Worm (Caenorhabditis elegans): ENCODE measurements around the gene Y57A10C.9.

Y57A10C.9 gene

ce11 chrII:12387980-12388379 lies 50.4 kb downstream of the Y57A10C.9 start, which contains the start of gene sre-41:
TSS of gene sre-41 (plus strand) at chrII:12388280.
- no peak for TF ChIP-seq dpl-1 (GFP tag; optimal IDR thresholded peaks at IDR 0.05)
- no peak for TF ChIP-seq snpc-4 (tag; optimal IDR thresholded peaks at IDR 0.05)
- TF ChIP-seq dve-1 (tag; optimal IDR thresholded peaks at IDR 0.05; ENCODE audit: insufficient read depth): no peak

ce11 chrII:12387487-12387886 lies 50.9 kb downstream of the Y57A10C.9 start:
- TF ChIP-seq lin-29 (GFP tag; IDR thresholded peaks at IDR 0.05) (no peak), arid-1 (GFP tag; conservative IDR thresholded peaks at IDR 0.05) (no peak), F49E8.2 (tag; optimal IDR thresholded peaks at IDR 0.05; ENCODE audit: borderline replicate concordance) (no peak), ceh-62 (tag; optimal IDR thresholded peaks at IDR 0.05) (no peak), fkh-10 (GFP tag; optimal IDR thresholded peaks at IDR 0.05) (no peak), nhr-237 (tag; optimal IDR thresholded peaks at IDR 0.05) (no peak), ZK337.2 (GFP tag; IDR thresholded peaks at IDR 0.05) (no peak), daf-16 (GFP tag; optimal IDR thresholded peaks at IDR 0.05) (no peak), daf-16 (tag; optimal IDR thresholded peaks at IDR 0.05) (no peak), mxl-3 (GFP tag; optimal IDR thresholded peaks at IDR 0.05) (no peak), F26F4.8 (GFP tag; conservative IDR thresholded peaks at IDR 0.05) (no peak), rbr-2 (tag; optimal IDR thresholded peaks at IDR 0.05) (no peak)

- TF ChIP-seq aha-1 (tag) (peak; percentile 18), spr-3 (GFP tag; optimal IDR thresholded peaks at IDR 0.05) (no peak)
These were observed 51.6 kb downstream of the Y57A10C.9 start, which contains the start of gene sre-42 for ce11 chrII:12386781-12387180. TSS of gene sre-42 (minus strand) at chrII:12386881.

- TF ChIP-seq T26A8.4 (GFP tag; IDR thresholded peaks at IDR 0.05) (no peak), set-16 (GFP tag; IDR thresholded peaks at IDR 0.05) (peak; percentile 82), hlh-30 (tag; optimal IDR thresholded peaks at IDR 0.05; ENCODE audit: insufficient read depth) (no peak), aha-1 (tag) (peak; percentile 61), egl-43 (GFP tag; IDR thresholded peaks at IDR 0.05) (0 out of 2 replicates have a peak, but pooled peaks have one; percentile 35)
These were observed 52.5 kb downstream of the Y57A10C.9 start for ce11 chrII:12385815-12386214.
